Worm (Caenorhabditis elegans): Measurements from ENCODE around the gene T08G3.11.

DNA sequence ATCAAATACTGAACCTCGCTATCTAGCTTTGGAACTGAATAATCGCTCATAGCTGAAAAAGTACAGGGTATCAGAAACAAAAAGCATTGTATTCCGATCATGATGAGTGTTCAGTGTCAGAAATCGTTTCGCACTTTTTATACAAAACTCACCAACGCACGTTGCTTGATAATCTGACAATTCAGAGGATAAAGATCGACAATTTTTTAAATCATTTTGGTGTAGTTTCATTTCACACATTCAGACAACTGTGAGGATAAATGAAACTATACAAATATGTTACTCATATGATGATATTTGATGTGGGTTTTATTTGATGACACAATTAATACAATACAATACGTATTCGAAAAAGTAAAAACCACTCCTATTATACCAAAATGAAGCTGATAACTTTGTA lies 3.9 kb upstream of the T08G3.11 start, which contains the start of gene F57E7.2:
- no peak for TF ChIP-seq him-1 (tag; optimal IDR thresholded peaks at IDR 0.05)
- TF ChIP-seq dao-5 (tag; optimal IDR thresholded peaks at IDR 0.05): no peak
